In genomic region chr3L:8360643-8361110, dm6 we compare ENCODE assay signal across 1 fruit fly cellular context.
TF ChIP-seq lines count a peak whose summit lies in the region.

Gene Idh (minus strand): TSS chr3L:8360906.

TF ChIP-seq in whole organism, embryonic, 481 proteins besides CTCF, POLR2A, EP300 and RAD21 (continued from another document and continues in another):
- TF ChIP-seq D19A (tag; optimal IDR thresholded peaks at IDR 0.05; lab: Kevin White, UChicago), result no peak
- no peak for TF ChIP-seq CG10321 (GFP tag; IDR thresholded peaks at IDR 0.05; lab: Robert Waterston, UW)
- no peak for TF ChIP-seq Ets65A (GFP tag; lab: Kevin White, UChicago)
- TF ChIP-seq sima (GFP tag; optimal IDR thresholded peaks at IDR 0.05; lab: Kevin White, UChicago), result no peak
- peak; percentile 35 for TF ChIP-seq caup (GFP tag; optimal IDR thresholded peaks at IDR 0.05; lab: Kevin White, UChicago; ENCODE audit: severe bottlenecking)
- no peak for TF ChIP-seq CG12942 (GFP tag; optimal IDR thresholded peaks at IDR 0.05; lab: Kevin White, UChicago)
- TF ChIP-seq CG14860 (GFP tag; IDR thresholded peaks at IDR 0.05; lab: Robert Waterston, UW; ENCODE audit: partially characterized antibody), result no peak
- TF ChIP-seq cad (GFP tag; optimal IDR thresholded peaks at IDR 0.05; lab: Kevin White, UChicago), result no peak
- no peak for TF ChIP-seq org-1 (GFP tag; optimal IDR thresholded peaks at IDR 0.05; lab: Kevin White, UChicago)
- peak; percentile 89 for TF ChIP-seq kni (GFP tag; optimal IDR thresholded peaks at IDR 0.05; lab: Kevin White, UChicago)
- peak; percentile 12 for TF ChIP-seq CG18599 (GFP tag; optimal IDR thresholded peaks at IDR 0.05; lab: Kevin White, UChicago)
- TF ChIP-seq jing (GFP tag; optimal IDR thresholded peaks at IDR 0.05; lab: Kevin White, UChicago), result no peak
- TF ChIP-seq luna (GFP tag; optimal IDR thresholded peaks at IDR 0.05; lab: Kevin White, UChicago), result no peak
- TF ChIP-seq CG7556 (GFP tag; optimal IDR thresholded peaks at IDR 0.05; lab: Kevin White, UChicago), result no peak
- TF ChIP-seq CG13424 (tag; optimal IDR thresholded peaks at IDR 0.05; lab: Kevin White, UChicago), result no peak
- TF ChIP-seq CG30020 (tag; optimal IDR thresholded peaks at IDR 0.05; lab: Kevin White, UChicago), result no peak
- no peak for TF ChIP-seq sqz (GFP tag; optimal IDR thresholded peaks at IDR 0.05; lab: Kevin White, UChicago)
- no peak for TF ChIP-seq CG8478 (optimal IDR thresholded peaks at IDR 0.05; lab: Kevin White, UChicago)
- TF ChIP-seq Opbp (GFP tag; IDR thresholded peaks at IDR 0.05; lab: Robert Waterston, UW; ENCODE audit: partially characterized antibody), result 0 out of 3 replicates have a peak, but pooled peaks have one; percentile 29
- no peak for TF ChIP-seq CG15479 (GFP tag; optimal IDR thresholded peaks at IDR 0.05; lab: Kevin White, UChicago)
- no peak for TF ChIP-seq Hmx (GFP tag; optimal IDR thresholded peaks at IDR 0.05; lab: Kevin White, UChicago)
- peak; percentile 100 for TF ChIP-seq E2f2 (GFP tag; IDR thresholded peaks at IDR 0.05; lab: Robert Waterston, UW)
- TF ChIP-seq grau (tag; optimal IDR thresholded peaks at IDR 0.05; lab: Kevin White, UChicago), result peak; percentile 20
- no peak for TF ChIP-seq CG18476 (GFP tag; optimal IDR thresholded peaks at IDR 0.05; lab: Kevin White, UChicago)
- no peak for TF ChIP-seq phol (tag; optimal IDR thresholded peaks at IDR 0.05; lab: Kevin White, UChicago)
- no peak for TF ChIP-seq CG9727 (GFP tag; optimal IDR thresholded peaks at IDR 0.05; lab: Kevin White, UChicago)
- TF ChIP-seq br (optimal IDR thresholded peaks at IDR 0.05; lab: Kevin White, UChicago), result no peak
- no peak for TF ChIP-seq Hsf (GFP tag; optimal IDR thresholded peaks at IDR 0.05; lab: Kevin White, UChicago)
- TF ChIP-seq HHEX (GFP tag; optimal IDR thresholded peaks at IDR 0.05; lab: Kevin White, UChicago), result peak; percentile 12
- no peak for TF ChIP-seq CG4707 (GFP tag; optimal IDR thresholded peaks at IDR 0.05; lab: Kevin White, UChicago)
- TF ChIP-seq CG12744 (GFP tag; optimal IDR thresholded peaks at IDR 0.05; lab: Kevin White, UChicago), result no peak
- TF ChIP-seq CG12659 (GFP tag; optimal IDR thresholded peaks at IDR 0.05; lab: Kevin White, UChicago), result peak; percentile 24
- no peak for TF ChIP-seq Side (GFP tag; optimal IDR thresholded peaks at IDR 0.05; lab: Kevin White, UChicago)
- no peak for TF ChIP-seq pnt (GFP tag; optimal IDR thresholded peaks at IDR 0.05; lab: Kevin White, UChicago)
- no peak for TF ChIP-seq mld (GFP tag; IDR thresholded peaks at IDR 0.05; lab: Robert Waterston, UW; ENCODE audit: partially characterized antibody)
- TF ChIP-seq CG2199 (GFP tag; IDR thresholded peaks at IDR 0.05; lab: Robert Waterston, UW), result no peak
- no peak for TF ChIP-seq CG12219 (GFP tag; optimal IDR thresholded peaks at IDR 0.05; lab: Kevin White, UChicago)
- TF ChIP-seq gro (GFP tag; optimal IDR thresholded peaks at IDR 0.05; lab: Kevin White, UChicago), result peak; percentile 72
- no peak for TF ChIP-seq ash1 (GFP tag; optimal IDR thresholded peaks at IDR 0.05; lab: Kevin White, UChicago)
- no peak for TF ChIP-seq Antp (GFP tag; optimal IDR thresholded peaks at IDR 0.05; lab: Kevin White, UChicago)
- no peak for TF ChIP-seq Ssrp (tag; optimal IDR thresholded peaks at IDR 0.05; lab: Kevin White, UChicago)
- no peak for TF ChIP-seq otp (GFP tag; IDR thresholded peaks at IDR 0.05; lab: Robert Waterston, UW)
- 0 out of 2 replicates have a peak, but pooled peaks have one; percentile 45 for TF ChIP-seq tna (GFP tag; IDR thresholded peaks at IDR 0.05; lab: Robert Waterston, UW; ENCODE audit: partially characterized antibody)
- TF ChIP-seq CG3065 (GFP tag; optimal IDR thresholded peaks at IDR 0.05; lab: Kevin White, UChicago), result no peak
- peak; percentile 63 for TF ChIP-seq HmgZ (tag; optimal IDR thresholded peaks at IDR 0.05; lab: Kevin White, UChicago)
- TF ChIP-seq PHDP (tag; optimal IDR thresholded peaks at IDR 0.05; lab: Kevin White, UChicago), result peak; percentile 51
- no peak for TF ChIP-seq HLHmδ (GFP tag; optimal IDR thresholded peaks at IDR 0.05; lab: Kevin White, UChicago)
- TF ChIP-seq CG1832 (GFP tag; optimal IDR thresholded peaks at IDR 0.05; lab: Kevin White, UChicago), result no peak
- no peak for TF ChIP-seq H2.0 (GFP tag; IDR thresholded peaks at IDR 0.05; lab: Robert Waterston, UW)
- TF ChIP-seq emc (GFP tag; optimal IDR thresholded peaks at IDR 0.05; lab: Kevin White, UChicago), result no peak
- TF ChIP-seq ci (GFP tag; IDR thresholded peaks at IDR 0.05; lab: Robert Waterston, UW), result peak; percentile 58; the same call in 2 of the 3 replicates
- no peak for TF ChIP-seq slou (GFP tag; optimal IDR thresholded peaks at IDR 0.05; lab: Kevin White, UChicago)
- TF ChIP-seq Pdp1 (GFP tag; optimal IDR thresholded peaks at IDR 0.05; lab: Kevin White, UChicago), result peak in 1 of 2 experiments; percentile 100
- no peak for TF ChIP-seq CG4854 (GFP tag; optimal IDR thresholded peaks at IDR 0.05; lab: Kevin White, UChicago)
- no peak for TF ChIP-seq CG16813 (GFP tag; IDR thresholded peaks at IDR 0.05; lab: Robert Waterston, UW; ENCODE audit: partially characterized antibody)
- no peak for TF ChIP-seq CG14050 (GFP tag; IDR thresholded peaks at IDR 0.05; lab: Robert Waterston, UW)
- TF ChIP-seq CG18764 (GFP tag; optimal IDR thresholded peaks at IDR 0.05; lab: Kevin White, UChicago), result no peak
- 0 out of 2 replicates have a peak, but pooled peaks have one; percentile 17 for TF ChIP-seq ato (GFP tag; IDR thresholded peaks at IDR 0.05; lab: Robert Waterston, UW; ENCODE audit: partially characterized antibody)
- TF ChIP-seq CG17912 (GFP tag; optimal IDR thresholded peaks at IDR 0.05; lab: Kevin White, UChicago), result no peak
- peak; percentile 7 for TF ChIP-seq disco-r (GFP tag; optimal IDR thresholded peaks at IDR 0.05; lab: Kevin White, UChicago)
- no peak for TF ChIP-seq CG6254 (GFP tag; optimal IDR thresholded peaks at IDR 0.05; lab: Kevin White, UChicago)
- no peak for TF ChIP-seq B-H1 (GFP tag; IDR thresholded peaks at IDR 0.05; lab: Robert Waterston, UW)
- TF ChIP-seq BEAF-32 (GFP tag; optimal IDR thresholded peaks at IDR 0.05; lab: Kevin White, UChicago), result peak; percentile 52
- no peak for TF ChIP-seq zfh1 (GFP tag; IDR thresholded peaks at IDR 0.05; lab: Robert Waterston, UW)
- no peak for TF ChIP-seq gcm (GFP tag; optimal IDR thresholded peaks at IDR 0.05; lab: Kevin White, UChicago)
- peak; percentile 22 for TF ChIP-seq CG6854 (GFP tag; optimal IDR thresholded peaks at IDR 0.05; lab: Kevin White, UChicago)
- TF ChIP-seq gem (tag; optimal IDR thresholded peaks at IDR 0.05; lab: Kevin White, UChicago), result no peak
- TF ChIP-seq so (GFP tag; IDR thresholded peaks at IDR 0.05; lab: Robert Waterston, UW), result no peak; the same call in 2 of the 3 replicates
- TF ChIP-seq CG32532 (GFP tag; IDR thresholded peaks at IDR 0.05; lab: Robert Waterston, UW), result no peak
- no peak for TF ChIP-seq CG6654 (GFP tag; optimal IDR thresholded peaks at IDR 0.05; lab: Kevin White, UChicago)
- no peak for TF ChIP-seq Bdp1 (GFP tag; optimal IDR thresholded peaks at IDR 0.05; lab: Kevin White, UChicago)
- peak; percentile 47; the same call in 1 of the 2 replicates for TF ChIP-seq Atf6 (GFP tag; IDR thresholded peaks at IDR 0.05; lab: Robert Waterston, UW)
- no peak for TF ChIP-seq tin (GFP tag; optimal IDR thresholded peaks at IDR 0.05; lab: Kevin White, UChicago)
- TF ChIP-seq CG17385 (GFP tag; optimal IDR thresholded peaks at IDR 0.05; lab: Kevin White, UChicago), result peak; percentile 37
- no peak for TF ChIP-seq CG10209 (GFP tag; optimal IDR thresholded peaks at IDR 0.05; lab: Kevin White, UChicago)
- no peak for TF ChIP-seq Camta (GFP tag; optimal IDR thresholded peaks at IDR 0.05; lab: Kevin White, UChicago)
- TF ChIP-seq CG10274 (GFP tag; optimal IDR thresholded peaks at IDR 0.05; lab: Kevin White, UChicago), result no peak
- TF ChIP-seq CG7839 (tag; optimal IDR thresholded peaks at IDR 0.05; lab: Kevin White, UChicago), result peak; percentile 28
- TF ChIP-seq gsb-n (tag; optimal IDR thresholded peaks at IDR 0.05; lab: Kevin White, UChicago), result peak; percentile 20
- TF ChIP-seq CG5245 (GFP tag; optimal IDR thresholded peaks at IDR 0.05; lab: Kevin White, UChicago), result no peak
- TF ChIP-seq CG8944 (GFP tag; optimal IDR thresholded peaks at IDR 0.05; lab: Kevin White, UChicago), result no peak
- TF ChIP-seq tap (tag; optimal IDR thresholded peaks at IDR 0.05; lab: Kevin White, UChicago), result no peak
- TF ChIP-seq dmrt11E (tag; optimal IDR thresholded peaks at IDR 0.05; lab: Kevin White, UChicago), result no peak
- no peak for TF ChIP-seq pan (optimal IDR thresholded peaks at IDR 0.05; lab: Kevin White, UChicago)
- TF ChIP-seq pan (GFP tag; optimal IDR thresholded peaks at IDR 0.05 in 1 of 2, IDR thresholded peaks at IDR 0.05 in 1 of 2), result no peak
- no peak for TF ChIP-seq aop (GFP tag; IDR thresholded peaks at IDR 0.05; lab: Robert Waterston, UW)
- no peak for TF ChIP-seq ewg (GFP tag; optimal IDR thresholded peaks at IDR 0.05; lab: Kevin White, UChicago)
- no peak for TF ChIP-seq CG11560 (tag; IDR thresholded peaks at IDR 0.05; lab: Robert Waterston, UW)
- TF ChIP-seq klu (GFP tag; IDR thresholded peaks at IDR 0.05; lab: Robert Waterston, UW), result no peak
- TF ChIP-seq pita (GFP tag; optimal IDR thresholded peaks at IDR 0.05; lab: Kevin White, UChicago), result no peak
- TF ChIP-seq lola (GFP tag; optimal IDR thresholded peaks at IDR 0.05; lab: Kevin White, UChicago), result no peak
- TF ChIP-seq ken (GFP tag; IDR thresholded peaks at IDR 0.05; lab: Robert Waterston, UW), result peak; percentile 38; the same call in 1 of the 3 replicates
- TF ChIP-seq lab (GFP tag; optimal IDR thresholded peaks at IDR 0.05; lab: Kevin White, UChicago), result peak; percentile 57
- no peak for TF ChIP-seq ttk (GFP tag; IDR thresholded peaks at IDR 0.05; lab: Robert Waterston, UW)
- no peak for TF ChIP-seq D (optimal IDR thresholded peaks at IDR 0.05; lab: Kevin White, UChicago)
- TF ChIP-seq D (GFP tag; optimal IDR thresholded peaks at IDR 0.05; lab: Kevin White, UChicago), result no peak
- TF ChIP-seq CG6791 (GFP tag; IDR thresholded peaks at IDR 0.05; lab: Robert Waterston, UW; ENCODE audit: partially characterized antibody), result 0 out of 3 replicates have a peak, but pooled peaks have one; percentile 31
- TF ChIP-seq wdn (GFP tag; IDR thresholded peaks at IDR 0.05; lab: Robert Waterston, UW), result no peak
- no peak for TF ChIP-seq CG11085 (GFP tag; IDR thresholded peaks at IDR 0.05; lab: Robert Waterston, UW)
- TF ChIP-seq Dek (tag; optimal IDR thresholded peaks at IDR 0.05; lab: Kevin White, UChicago), result no peak
- no peak for TF ChIP-seq en (GFP tag; optimal IDR thresholded peaks at IDR 0.05; lab: Kevin White, UChicago)
- no peak for TF ChIP-seq az2 (GFP tag; optimal IDR thresholded peaks at IDR 0.05; lab: Kevin White, UChicago)
- TF ChIP-seq sc (optimal IDR thresholded peaks at IDR 0.05; lab: Kevin White, UChicago), result no peak
- no peak for TF ChIP-seq sc (GFP tag; optimal IDR thresholded peaks at IDR 0.05; lab: Kevin White, UChicago)
- no peak for TF ChIP-seq hth (optimal IDR thresholded peaks at IDR 0.05; lab: Kevin White, UChicago)
- TF ChIP-seq CG18262 (tag; optimal IDR thresholded peaks at IDR 0.05; lab: Kevin White, UChicago), result no peak
- peak; percentile 13 for TF ChIP-seq salm (tag; optimal IDR thresholded peaks at IDR 0.05; lab: Kevin White, UChicago)
- TF ChIP-seq Vsx1 (GFP tag; optimal IDR thresholded peaks at IDR 0.05; lab: Kevin White, UChicago), result peak; percentile 64
- TF ChIP-seq wek (GFP tag; optimal IDR thresholded peaks at IDR 0.05; lab: Kevin White, UChicago), result no peak
- TF ChIP-seq CG11093 (GFP tag; IDR thresholded peaks at IDR 0.05; lab: Robert Waterston, UW), result no peak
- TF ChIP-seq Oli (tag; optimal IDR thresholded peaks at IDR 0.05; lab: Kevin White, UChicago), result no peak
- peak; percentile 36; the same call in 1 of the 4 replicates for TF ChIP-seq Dll (GFP tag; IDR thresholded peaks at IDR 0.05; lab: Robert Waterston, UW; ENCODE audit: partially characterized antibody)
- TF ChIP-seq CG10654 (GFP tag; optimal IDR thresholded peaks at IDR 0.05; lab: Kevin White, UChicago), result no peak
- peak; percentile 59; the same call in 1 of the 2 replicates for TF ChIP-seq amos (GFP tag; IDR thresholded peaks at IDR 0.05; lab: Robert Waterston, UW; ENCODE audit: partially characterized antibody)
- TF ChIP-seq nmo (GFP tag; optimal IDR thresholded peaks at IDR 0.05; lab: Kevin White, UChicago), result no peak
- peak in 1 of 2 experiments; percentile 93 for TF ChIP-seq Hr78 (GFP tag; optimal IDR thresholded peaks at IDR 0.05; lab: Kevin White, UChicago)
- TF ChIP-seq Lhr (GFP tag; optimal IDR thresholded peaks at IDR 0.05; lab: Kevin White, UChicago), result no peak
- TF ChIP-seq CG16863 (GFP tag; optimal IDR thresholded peaks at IDR 0.05; lab: Kevin White, UChicago), result no peak
- TF ChIP-seq Optix (GFP tag; IDR thresholded peaks at IDR 0.05; lab: Robert Waterston, UW), result no peak
- peak; percentile 96 for TF ChIP-seq CG34376 (GFP tag; optimal IDR thresholded peaks at IDR 0.05; lab: Kevin White, UChicago)
- TF ChIP-seq jigr1 (GFP tag; IDR thresholded peaks at IDR 0.05; lab: Robert Waterston, UW), result no peak
- TF ChIP-seq usp (GFP tag; optimal IDR thresholded peaks at IDR 0.05; lab: Kevin White, UChicago), result no peak
- no peak for TF ChIP-seq tgo (GFP tag; IDR thresholded peaks at IDR 0.05; lab: Robert Waterston, UW)
- no peak for TF ChIP-seq CG33213 (GFP tag; optimal IDR thresholded peaks at IDR 0.05; lab: Kevin White, UChicago)
- TF ChIP-seq Blimp-1 (GFP tag; optimal IDR thresholded peaks at IDR 0.05; lab: Kevin White, UChicago), result no peak
- TF ChIP-seq tll (GFP tag; optimal IDR thresholded peaks at IDR 0.05; lab: Kevin White, UChicago), result no peak
- TF ChIP-seq Hey (tag; optimal IDR thresholded peaks at IDR 0.05; lab: Kevin White, UChicago), result peak; percentile 42
- TF ChIP-seq CG18011 (GFP tag; optimal IDR thresholded peaks at IDR 0.05; lab: Kevin White, UChicago), result peak; percentile 99
- TF ChIP-seq CG17568 (GFP tag; optimal IDR thresholded peaks at IDR 0.05; lab: Kevin White, UChicago), result peak; percentile 35
- TF ChIP-seq CG6175 (GFP tag; IDR thresholded peaks at IDR 0.05; lab: Robert Waterston, UW), result no peak
- no peak for TF ChIP-seq Gsc (GFP tag; IDR thresholded peaks at IDR 0.05; lab: Robert Waterston, UW)
- TF ChIP-seq GATAe (GFP tag; conservative IDR thresholded peaks at IDR 0.05; lab: Robert Waterston, UW), result no peak
- TF ChIP-seq CG4360 (GFP tag; IDR thresholded peaks at IDR 0.05; lab: Robert Waterston, UW), result no peak
- no peak for TF ChIP-seq lmd (GFP tag; IDR thresholded peaks at IDR 0.05; lab: Robert Waterston, UW)
- no peak for TF ChIP-seq CG8290 (GFP tag; optimal IDR thresholded peaks at IDR 0.05; lab: Kevin White, UChicago)
- peak in 1 of 2 experiments; percentile 73 for TF ChIP-seq CG8290 (tag; optimal IDR thresholded peaks at IDR 0.05; lab: Kevin White, UChicago)
